Worm (Caenorhabditis elegans) whole organism, early embryonic: ENCODE results near the gene etr-1.

Source experiments
- B0310.2 ChIP-seq: sonication (generic microtip); optimal IDR thresholded peaks from 2 replicates; lab custom pipeline; 2016; ENCODE audit warnings: mild to moderate bottlenecking, missing genetic modification characterization, missing compliant biosample characterization
- F13C5.2 ChIP-seq: sonication (generic microtip); optimal IDR thresholded peaks from 2 replicates; lab custom pipeline; 2017; ENCODE audit warnings: mild to moderate bottlenecking, missing genetic modification characterization, inconsistent platforms, missing compliant biosample characterization
- ama-1 ChIP-seq: fragments of 150-350 bp; optimal IDR thresholded peaks from 2 replicates; lab custom pipeline; 2014
- flt-1 ChIP-seq: fragments of 200-800 bp; sonication (Bioruptor generic); IDR thresholded peaks from 2 replicates; pipeline ENCODE4 v1.3.6; 2022; ENCODE audit warnings: missing genetic modification characterization, missing compliant biosample characterization
- hnd-1 ChIP-seq: sonication (generic microtip); optimal IDR thresholded peaks from 2 replicates; lab custom pipeline; 2016; ENCODE audit warnings: missing genetic modification characterization, missing compliant biosample characterization
- sea-1 ChIP-seq: fragments of 200-800 bp; sonication (Bioruptor generic); conservative IDR thresholded peaks from 2 replicates; pipeline ENCODE4 v1.3.6; 2022; ENCODE audit warnings: missing genetic modification characterization, missing compliant biosample characterization
- tra-4 ChIP-seq: sonication (generic microtip); optimal IDR thresholded peaks from 2 replicates; lab custom pipeline; 2017; ENCODE audit warnings: missing genetic modification characterization, missing compliant biosample characterization

DNA sequence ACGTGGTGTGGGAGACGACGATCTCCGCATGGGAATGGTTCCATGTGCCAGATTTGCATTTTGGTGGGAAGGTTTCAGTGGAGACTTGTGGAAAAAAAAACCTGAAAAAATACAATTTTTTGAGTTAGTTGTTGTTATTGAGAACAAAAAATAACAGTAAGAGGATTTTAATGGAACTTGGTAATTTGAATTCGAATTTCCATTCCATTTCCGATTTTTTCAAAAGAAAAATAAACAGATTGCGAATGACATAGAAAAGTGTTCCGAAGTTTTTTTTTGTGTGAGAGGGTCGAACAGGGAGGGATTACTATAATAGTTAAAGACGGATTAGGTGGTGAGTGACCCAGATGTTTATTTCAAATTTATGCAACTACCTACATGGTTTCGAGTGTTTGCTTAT is 16.8 kb downstream of the etr-1 start, which contains the start of gene T01D1.4:
- TF ChIP-seq ama-1: no peak
- no peak for TF ChIP-seq sea-1 (GFP tag; lab: Robert Waterston, UW)
- TF ChIP-seq tra-4 (tag; lab: Kevin White, UChicago): no peak
- no peak for TF ChIP-seq F13C5.2
- no peak for TF ChIP-seq hnd-1 (tag; lab: Kevin White, UChicago)
- no peak for TF ChIP-seq flt-1 (GFP tag; lab: Robert Waterston, UW)
- no peak for TF ChIP-seq B0310.2
